Fruit fly (Drosophila melanogaster) whole organism: ENCODE results near the gene Zasp67.

Experiments used
- Dll ChIP-seq: fragments of >200 bp; optimal IDR thresholded peaks from 2 replicates; lab custom pipeline; 2017
- pan ChIP-seq: fragments of >200 bp; optimal IDR thresholded peaks from 2 replicates; lab custom pipeline; 2017

DNA sequence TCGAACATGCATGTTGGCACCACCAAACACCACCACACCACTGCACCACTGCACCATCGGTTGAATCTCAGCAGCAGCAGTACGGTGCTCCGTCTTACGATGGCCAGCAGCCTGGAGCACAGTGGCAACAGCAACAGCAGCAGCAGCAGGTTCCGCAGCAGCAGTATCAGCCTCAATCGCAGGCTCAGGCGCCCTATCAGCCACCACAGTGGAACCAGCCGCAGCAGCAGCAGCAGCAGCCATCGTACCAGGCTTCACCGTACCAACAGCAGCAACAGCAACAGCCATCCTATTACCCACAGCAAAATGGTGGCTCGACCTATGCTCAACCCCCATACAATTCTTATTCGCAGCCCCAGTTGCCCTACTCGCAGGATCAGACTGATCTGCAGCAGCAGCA lies 34.6 kb upstream of the Zasp67 start:
- TF ChIP-seq pan (lab: Kevin White, UChicago) (no peak), Dll (lab: Kevin White, UChicago) (no peak)
